Worm (Caenorhabditis elegans) whole organism, L2 larva: ENCODE data around the gene cyp-14A3.

Experiments
- ZK546.5 ChIP-seq: sonication (generic microtip); optimal IDR thresholded peaks from 2 replicates; lab custom pipeline; 2017; ENCODE audit warnings: missing biosample characterization, missing genetic modification characterization
- ceh-82 ChIP-seq: fragments of 150-350 bp; optimal IDR thresholded peaks from 2 replicates; lab custom pipeline; 2014; ENCODE audit warnings: missing biosample characterization, missing genetic modification characterization
- elt-3 ChIP-seq: sonication (generic microtip); optimal IDR thresholded peaks from 2 replicates; lab custom pipeline; 2017; ENCODE audit warnings: missing biosample characterization, missing genetic modification characterization
- mab-5 ChIP-seq: fragments of 150-350 bp; optimal IDR thresholded peaks from 2 replicates; lab custom pipeline; 2014; ENCODE audit warnings: missing biosample characterization, missing genetic modification characterization
- mdl-1 ChIP-seq, 2 experiments: fragments of 150-350 bp in 1 of 2; sonication (generic microtip) in 1 of 2; optimal IDR thresholded peaks; 2 replicates each; lab custom pipeline; 2017; ENCODE audit warnings: missing biosample characterization in 2 of 2, missing genetic modification characterization in 2 of 2
- nhr-23 ChIP-seq: fragments of 150-350 bp; optimal IDR thresholded peaks from 2 replicates; lab custom pipeline; 2014; ENCODE audit warnings: missing biosample characterization, missing genetic modification reagents, missing genetic modification characterization
- unc-62 ChIP-seq: fragments of 150-350 bp; optimal IDR thresholded peaks from 2 replicates; lab custom pipeline; 2014; ENCODE audit warnings: missing biosample characterization, missing genetic modification reagents, missing genetic modification characterization
- zag-1 ChIP-seq: fragments of 150-350 bp; optimal IDR thresholded peaks from 2 replicates; lab custom pipeline; 2014; ENCODE audit warnings: missing biosample characterization, missing genetic modification characterization
- ztf-4 ChIP-seq: fragments of 150-350 bp; optimal IDR thresholded peaks from 2 replicates; lab custom pipeline; 2014; ENCODE audit warnings: missing biosample characterization, missing genetic modification characterization

ce11 chrX:13291506-13291905 lies 17.5 kb upstream of the cyp-14A3 start, which contains the start of gene srd-38:
- TF ChIP-seq ceh-82 (no peak), nhr-23 (tag; lab: Kevin White, UChicago) (no peak), zag-1 (no peak), ZK546.5 (no peak), mdl-1 (tag; optimal IDR thresholded peaks at IDR 0.05; lab: Kevin White, UChicago) (no peak), ztf-4 (tag; lab: Kevin White, UChicago) (no peak), elt-3 (tag; lab: Kevin White, UChicago) (no peak), unc-62 (GFP tag; lab: Kevin White, UChicago) (no peak), mab-5 (tag; lab: Kevin White, UChicago) (no peak)
